Fruit fly (Drosophila melanogaster) whole organism, prepupa: ENCODE measurements around the gene Ctl1.

Experiments
- CG10631 ChIP-seq: fragments of 200-800 bp; sonication (Bioruptor generic); optimal IDR thresholded peaks from 2 replicates; lab custom pipeline; 2016; ENCODE audit warnings: missing biosample characterization, missing genetic modification characterization
- CG10669 ChIP-seq: fragments of 200-800 bp; sonication (Bioruptor generic); optimal IDR thresholded peaks from 3 replicates; lab custom pipeline; 2018; ENCODE audit warnings: missing biosample characterization, mild to moderate bottlenecking, missing genetic modification characterization, moderate library complexity
- CG11294 ChIP-seq: fragments of 200-800 bp; sonication (Bioruptor generic); IDR thresholded peaks from 2 replicates; pipeline ENCODE4 v1.3.6; 2022; ENCODE audit warnings: missing biosample characterization, missing genetic modification characterization
- CG11762 ChIP-seq: fragments of 200-800 bp; sonication (Bioruptor generic); optimal IDR thresholded peaks from 3 replicates; lab custom pipeline; 2016; ENCODE audit warnings: missing biosample characterization, missing genetic modification characterization; ENCODE audit not compliant: insufficient read depth
- CG11902 ChIP-seq: fragments of 200-800 bp; sonication (Bioruptor generic); optimal IDR thresholded peaks from 3 replicates; lab custom pipeline; 2016; ENCODE audit warnings: missing biosample characterization, missing genetic modification characterization
- CG15336 ChIP-seq: fragments of 200-800 bp; sonication (Bioruptor generic); IDR thresholded peaks from 2 replicates; pipeline ENCODE4 v1.3.6; 2022; ENCODE audit warnings: missing biosample characterization, missing genetic modification characterization
- CG1621 ChIP-seq: fragments of 200-800 bp; sonication (Bioruptor generic); optimal IDR thresholded peaks from 3 replicates; lab custom pipeline; 2018; ENCODE audit warnings: missing biosample characterization, mild to moderate bottlenecking, missing genetic modification characterization
- CG16779 ChIP-seq: fragments of 200-800 bp; sonication (Bioruptor generic); optimal IDR thresholded peaks from 3 replicates; lab custom pipeline; 2017; ENCODE audit warnings: missing biosample characterization, mild to moderate bottlenecking, missing genetic modification characterization
- CG3032 ChIP-seq: fragments of 200-800 bp; optimal IDR thresholded peaks from 2 replicates; lab custom pipeline; 2019; ENCODE audit warnings: missing biosample characterization, mild to moderate bottlenecking, missing genetic modification characterization, moderate library complexity
- CG31627 ChIP-seq: fragments of 200-800 bp; sonication (Bioruptor generic); optimal IDR thresholded peaks from 3 replicates; lab custom pipeline; 2016; ENCODE audit warnings: missing biosample characterization, missing genetic modification characterization
- CG34406 ChIP-seq: fragments of 200-800 bp; sonication (Bioruptor generic); optimal IDR thresholded peaks from 3 replicates; lab custom pipeline; 2016; ENCODE audit warnings: missing biosample characterization, missing genetic modification characterization
- CG4318 ChIP-seq: fragments of 200-800 bp; sonication (Bioruptor generic); optimal IDR thresholded peaks from 3 replicates; lab custom pipeline; 2017; ENCODE audit warnings: missing biosample characterization, mild to moderate bottlenecking, missing genetic modification characterization
- CG6163 ChIP-seq: fragments of 200-800 bp; sonication (Bioruptor generic); IDR thresholded peaks from 3 replicates; pipeline ENCODE4 v1.3.6; 2022; ENCODE audit warnings: missing biosample characterization, missing genetic modification characterization
- CG6276 ChIP-seq: fragments of 200-800 bp; sonication (Bioruptor generic); optimal IDR thresholded peaks from 2 replicates; lab custom pipeline; 2017; ENCODE audit warnings: missing biosample characterization, mild to moderate bottlenecking, missing genetic modification characterization
- CG6792 ChIP-seq: fragments of 200-800 bp; sonication (Bioruptor generic); optimal IDR thresholded peaks from 3 replicates; lab custom pipeline; 2016; ENCODE audit warnings: missing biosample characterization, missing genetic modification characterization
- CG6808 ChIP-seq: fragments of 200-800 bp; sonication (Bioruptor generic); optimal IDR thresholded peaks from 3 replicates; lab custom pipeline; 2017; ENCODE audit warnings: missing biosample characterization, missing genetic modification characterization, mild to moderate bottlenecking, moderate library complexity, missing genetic modification reagents
- CG6854 ChIP-seq: fragments of 200-800 bp; sonication (Bioruptor generic); optimal IDR thresholded peaks from 2 replicates; lab custom pipeline; 2017; ENCODE audit warnings: missing biosample characterization, mild to moderate bottlenecking, missing genetic modification characterization
- CG7368 ChIP-seq: fragments of 200-800 bp; sonication (Bioruptor generic); optimal IDR thresholded peaks from 3 replicates; lab custom pipeline; 2016; ENCODE audit warnings: missing biosample characterization, missing genetic modification characterization
- CG8119 ChIP-seq: fragments of 200-800 bp; sonication (Bioruptor generic); IDR thresholded peaks from 3 replicates; pipeline ENCODE4 v1.3.6; 2022; ENCODE audit warnings: missing biosample characterization, missing genetic modification characterization
- CG8319 ChIP-seq: fragments of 200-800 bp; sonication (Bioruptor generic); optimal IDR thresholded peaks from 3 replicates; lab custom pipeline; 2016; ENCODE audit warnings: missing biosample characterization, missing genetic modification characterization
- CG8632 ChIP-seq: fragments of 200-800 bp; sonication (Bioruptor generic); optimal IDR thresholded peaks from 3 replicates; lab custom pipeline; 2016; ENCODE audit warnings: missing biosample characterization, missing genetic modification characterization
- CG9139 ChIP-seq: fragments of 200-800 bp; sonication (Bioruptor generic); optimal IDR thresholded peaks from 3 replicates; lab custom pipeline; 2017; ENCODE audit warnings: missing biosample characterization, mild to moderate bottlenecking, missing genetic modification characterization
- Eip75B ChIP-seq: fragments of 200-800 bp; sonication (Bioruptor generic); optimal IDR thresholded peaks from 3 replicates; lab custom pipeline; 2016; ENCODE audit warnings: missing biosample characterization, missing genetic modification characterization
- Eip78C ChIP-seq: fragments of 200-800 bp; sonication (Bioruptor generic); peaks from one replicate; lab custom pipeline; 2016; ENCODE audit warnings: missing biosample characterization, missing genetic modification characterization
- Eip93F ChIP-seq: fragments of 200-800 bp; sonication (Bioruptor generic); optimal IDR thresholded peaks from 2 replicates; lab custom pipeline; 2016; ENCODE audit warnings: missing biosample characterization, mild to moderate bottlenecking, missing genetic modification characterization
- Ets21C ChIP-seq: fragments of 200-800 bp; sonication (Bioruptor generic); optimal IDR thresholded peaks from 3 replicates; lab custom pipeline; 2016; ENCODE audit warnings: missing biosample characterization, missing genetic modification characterization
- Ets96B ChIP-seq: fragments of 200-800 bp; optimal IDR thresholded peaks from 2 replicates; lab custom pipeline; 2019; ENCODE audit warnings: missing biosample characterization, mild to moderate bottlenecking, missing genetic modification characterization, moderate library complexity
- Gug ChIP-seq: fragments of 200-800 bp; sonication (Bioruptor generic); IDR thresholded peaks from 2 replicates; pipeline ENCODE4 v1.3.6; 2022; ENCODE audit warnings: missing biosample characterization, missing genetic modification characterization
- Hr38 ChIP-seq: sonication (Bioruptor generic); optimal IDR thresholded peaks from 2 replicates; lab custom pipeline; 2016; ENCODE audit warnings: missing biosample characterization, missing genetic modification characterization
- Hr39 ChIP-seq: fragments of 200-800 bp; sonication (Bioruptor generic); optimal IDR thresholded peaks from 2 replicates; lab custom pipeline; 2016; ENCODE audit warnings: missing biosample characterization, missing genetic modification characterization
- Hr4 ChIP-seq: fragments of 200-800 bp; sonication (Bioruptor generic); optimal IDR thresholded peaks from 3 replicates; lab custom pipeline; 2016; ENCODE audit warnings: missing biosample characterization, missing genetic modification characterization
- Lpt ChIP-seq: fragments of 200-800 bp; sonication (Bioruptor generic); optimal IDR thresholded peaks from 3 replicates; lab custom pipeline; 2016; ENCODE audit warnings: missing biosample characterization, missing genetic modification characterization
- OdsH ChIP-seq: fragments of 200-800 bp; sonication (Bioruptor generic); optimal IDR thresholded peaks from 3 replicates; lab custom pipeline; 2016; ENCODE audit warnings: missing biosample characterization, missing genetic modification characterization
- Smox ChIP-seq: fragments of 200-800 bp; sonication (Bioruptor generic); optimal IDR thresholded peaks from 3 replicates; lab custom pipeline; 2016; ENCODE audit warnings: missing biosample characterization, missing genetic modification characterization
- Sox102F ChIP-seq: fragments of 200-800 bp; sonication (Bioruptor generic); optimal IDR thresholded peaks from 2 replicates; lab custom pipeline; 2016; ENCODE audit warnings: missing biosample characterization, mild to moderate bottlenecking, missing genetic modification characterization
- Sox14 ChIP-seq: fragments of 200-800 bp; sonication (Bioruptor generic); optimal IDR thresholded peaks from 3 replicates; lab custom pipeline; 2016; ENCODE audit warnings: missing biosample characterization, missing genetic modification characterization
- Sox15 ChIP-seq: fragments of 200-800 bp; sonication (Bioruptor generic); optimal IDR thresholded peaks from 3 replicates; lab custom pipeline; 2016; ENCODE audit warnings: missing biosample characterization, missing genetic modification characterization
- achi ChIP-seq: fragments of 200-800 bp; sonication (Bioruptor generic); optimal IDR thresholded peaks from 3 replicates; lab custom pipeline; 2016; ENCODE audit warnings: missing biosample characterization, missing genetic modification characterization
- acj6 ChIP-seq: fragments of 200-800 bp; sonication (Bioruptor generic); optimal IDR thresholded peaks from 3 replicates; lab custom pipeline; 2016; ENCODE audit warnings: missing biosample characterization, missing genetic modification characterization
- cyc ChIP-seq: fragments of 200-800 bp; sonication (Bioruptor generic); optimal IDR thresholded peaks from 3 replicates; lab custom pipeline; 2016; ENCODE audit warnings: missing biosample characterization, missing genetic modification characterization
- dac ChIP-seq: fragments of 200-800 bp; sonication (Bioruptor generic); optimal IDR thresholded peaks from 2 replicates; lab custom pipeline; 2017; ENCODE audit warnings: missing biosample characterization, mild to moderate bottlenecking, missing genetic modification characterization
- dsx ChIP-seq: fragments of 200-800 bp; optimal IDR thresholded peaks from 3 replicates; lab custom pipeline; 2019; ENCODE audit warnings: missing biosample characterization, mild to moderate bottlenecking, missing genetic modification characterization, moderate library complexity; ENCODE audit not compliant: poor library complexity, severe bottlenecking
- eg ChIP-seq: fragments of 200-800 bp; sonication (Bioruptor generic); IDR thresholded peaks from 3 replicates; pipeline ENCODE4 v1.3.6; 2022; ENCODE audit warnings: missing biosample characterization, missing genetic modification characterization
- esn ChIP-seq: fragments of 200-800 bp; sonication (Bioruptor generic); optimal IDR thresholded peaks from 2 replicates; lab custom pipeline; 2016; ENCODE audit warnings: missing biosample characterization, mild to moderate bottlenecking, missing genetic modification characterization, moderate library complexity
- fd59A ChIP-seq: fragments of 200-800 bp; sonication (Bioruptor generic); optimal IDR thresholded peaks from 2 replicates; lab custom pipeline; 2017; ENCODE audit warnings: missing biosample characterization, mild to moderate bottlenecking, missing genetic modification characterization, missing genetic modification reagents
- lz ChIP-seq: fragments of 200-800 bp; sonication (Bioruptor generic); optimal IDR thresholded peaks from 3 replicates; lab custom pipeline; 2016; ENCODE audit warnings: missing biosample characterization, missing genetic modification characterization
- salr ChIP-seq, 2 experiments: fragments of 200-800 bp; sonication (Bioruptor generic); optimal IDR thresholded peaks; 3 replicates each; lab custom pipeline; 2016 to 2018; ENCODE audit warnings: missing biosample characterization in 2 of 2, missing genetic modification characterization in 2 of 2, mild to moderate bottlenecking in 1 of 2
- ss ChIP-seq, 2 experiments: fragments of 200-800 bp; sonication (Bioruptor generic); optimal IDR thresholded peaks; 2 replicates in 1 of 2; 3 replicates in 1 of 2; lab custom pipeline; 2017 to 2018; ENCODE audit warnings: mild to moderate bottlenecking in 2 of 2, missing biosample characterization in 2 of 2, missing genetic modification characterization in 2 of 2, moderate library complexity in 1 of 2
- svp ChIP-seq: fragments of 200-800 bp; sonication (Bioruptor generic); peaks from one replicate; lab custom pipeline; 2016; ENCODE audit warnings: missing biosample characterization, missing genetic modification characterization
- topi ChIP-seq: fragments of 200-800 bp; sonication (Bioruptor generic); optimal IDR thresholded peaks from 3 replicates; lab custom pipeline; 2016; ENCODE audit warnings: missing biosample characterization, missing genetic modification characterization
- vri ChIP-seq: fragments of 200-800 bp; sonication (Bioruptor generic); optimal IDR thresholded peaks from 3 replicates; lab custom pipeline; 2016; ENCODE audit warnings: missing biosample characterization, mild to moderate bottlenecking, missing genetic modification characterization

The Ctl1 gene

DNA sequence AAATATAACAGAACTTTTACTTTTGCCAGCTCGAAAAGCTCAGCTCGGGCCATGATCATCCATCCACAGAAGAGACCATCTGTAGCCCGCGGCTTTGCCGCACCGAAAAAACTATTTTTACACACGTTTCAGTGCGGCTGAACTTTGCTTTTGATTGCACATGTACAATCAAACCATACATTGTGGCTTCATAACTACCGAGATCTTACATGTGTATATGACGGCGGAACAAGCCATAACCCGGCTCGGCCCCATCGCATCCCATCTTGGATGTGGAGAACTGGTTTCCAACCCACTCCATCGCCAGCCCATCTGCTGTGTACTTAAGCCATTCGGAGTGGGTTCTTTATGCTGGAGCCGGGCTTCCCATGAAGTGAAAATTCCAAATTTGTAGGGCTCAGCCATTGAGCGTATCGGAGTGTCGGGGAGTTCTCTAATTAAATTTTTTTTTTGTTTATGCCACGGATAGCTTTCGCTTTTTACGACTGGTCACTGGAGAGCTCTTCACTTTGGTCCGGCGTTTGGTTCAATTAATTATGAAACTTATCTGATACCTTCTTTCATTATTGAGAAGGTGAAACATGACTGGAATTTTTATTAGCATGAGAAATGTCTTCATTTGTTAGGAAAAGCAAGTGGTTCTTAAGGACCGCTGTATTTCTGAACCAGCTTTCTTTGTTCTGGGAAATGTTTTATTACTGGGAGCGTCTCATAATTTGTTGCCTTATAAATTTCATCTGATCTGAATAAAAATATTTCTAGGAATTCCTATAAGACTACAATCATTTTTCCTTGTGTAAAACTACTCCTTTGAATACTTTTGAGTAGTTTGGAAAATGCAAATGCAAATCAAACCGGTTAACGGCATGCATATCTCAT is 6.6 kb upstream of the Ctl1 start:
- TF ChIP-seq CG8119 (GFP tag; lab: Robert Waterston, UW), result peak; percentile 45; the same call in 2 of the 3 replicates
- TF ChIP-seq fd59A, result no peak
- TF ChIP-seq Ets96B, result no peak
- TF ChIP-seq Sox14 (GFP tag; lab: Kevin White, UChicago), result peak; percentile 48
- no peak for TF ChIP-seq Hr38 (GFP tag; lab: Kevin White, UChicago)
- TF ChIP-seq lz, result no peak
- peak; percentile 73 for TF ChIP-seq Eip78C (GFP tag; lab: Kevin White, UChicago)
- no peak for TF ChIP-seq CG16779 (tag; lab: Kevin White, UChicago)
- TF ChIP-seq salr (GFP tag; optimal IDR thresholded peaks at IDR 0.05; lab: Kevin White, UChicago), result no peak
- no peak for TF ChIP-seq Lpt
- TF ChIP-seq CG3032, result peak; percentile 34
- TF ChIP-seq Gug (GFP tag; lab: Robert Waterston, UW), result no peak
- no peak for TF ChIP-seq CG9139 (GFP tag; lab: Kevin White, UChicago)
- no peak for TF ChIP-seq CG1621 (tag; lab: Kevin White, UChicago)
- TF ChIP-seq CG4318, result no peak
- TF ChIP-seq Eip75B (GFP tag; lab: Kevin White, UChicago), result no peak
- no peak for TF ChIP-seq Ets21C
- no peak for TF ChIP-seq CG7368 (GFP tag; lab: Kevin White, UChicago)
- TF ChIP-seq vri, result no peak
- TF ChIP-seq esn (GFP tag; lab: Kevin White, UChicago), result no peak
- no peak for TF ChIP-seq achi (GFP tag; lab: Kevin White, UChicago)
- no peak for TF ChIP-seq CG8319 (GFP tag; lab: Kevin White, UChicago)
- TF ChIP-seq Hr4 (GFP tag; lab: Kevin White, UChicago), result no peak
- no peak for TF ChIP-seq Smox
- TF ChIP-seq acj6 (GFP tag; lab: Kevin White, UChicago), result no peak
- TF ChIP-seq CG6163 (GFP tag; lab: Robert Waterston, UW), result 0 out of 3 replicates have a peak, but pooled peaks have one; percentile 21
- no peak for TF ChIP-seq CG8632 (GFP tag; lab: Kevin White, UChicago)
- TF ChIP-seq CG10669, result no peak
- TF ChIP-seq CG6808 (GFP tag; lab: Kevin White, UChicago), result no peak
- no peak for TF ChIP-seq CG34406
- TF ChIP-seq dsx (GFP tag; lab: Kevin White, UChicago), result peak; percentile 96
- TF ChIP-seq Sox15 (GFP tag; lab: Kevin White, UChicago), result no peak
- no peak for TF ChIP-seq cyc
- 0 out of 3 replicates have a peak, but pooled peaks have one; percentile 28 for TF ChIP-seq eg (GFP tag; lab: Robert Waterston, UW)
- TF ChIP-seq Eip93F (GFP tag; lab: Kevin White, UChicago), result no peak
- no peak for TF ChIP-seq dac (GFP tag; lab: Kevin White, UChicago)
- TF ChIP-seq CG11294 (GFP tag; lab: Robert Waterston, UW), result no peak
- no peak for TF ChIP-seq OdsH (GFP tag; lab: Kevin White, UChicago)
- TF ChIP-seq topi (GFP tag; lab: Kevin White, UChicago), result no peak
- no peak for TF ChIP-seq CG6854
- TF ChIP-seq Sox102F (GFP tag; lab: Kevin White, UChicago), result peak; percentile 0
- TF ChIP-seq CG6792 (GFP tag; lab: Kevin White, UChicago), result no peak
- TF ChIP-seq CG6276 (GFP tag; lab: Kevin White, UChicago), result no peak
- TF ChIP-seq ss (GFP tag; optimal IDR thresholded peaks at IDR 0.05; lab: Kevin White, UChicago), result peak in 1 of 2 experiments; percentile 3
- TF ChIP-seq CG15336, result peak; percentile 28; the same call in 1 of the 2 replicates
- no peak for TF ChIP-seq CG11762 (GFP tag; lab: Kevin White, UChicago)
- TF ChIP-seq svp, result no peak
- no peak for TF ChIP-seq CG11902
- TF ChIP-seq CG10631, result peak; percentile 37
- no peak for TF ChIP-seq Hr39 (GFP tag; lab: Kevin White, UChicago)
- TF ChIP-seq CG31627 (GFP tag; lab: Kevin White, UChicago), result no peak
